Fruit fly (Drosophila melanogaster) whole organism, embryonic: Measurements from ENCODE around the gene CG6106.
A peak's percentile ranks its signal among the peaks of the same experiment; 100 is the strongest.

ENCODE experiments used
- Bgb ChIP-seq: fragments of 200-800 bp; sonication (Bioruptor generic); IDR thresholded peaks from 2 replicates; pipeline ENCODE4 v1.3.6; 2022; ENCODE audit warnings: missing biosample characterization, missing genetic modification characterization; ENCODE audit not compliant: partially characterized antibody
- CG10543 ChIP-seq: fragments of 200-800 bp; sonication (Bioruptor generic); optimal IDR thresholded peaks from 3 replicates; lab custom pipeline; 2017; ENCODE audit warnings: missing biosample characterization, mild to moderate bottlenecking, missing genetic modification characterization, moderate library complexity
- CG11085 ChIP-seq: fragments of 200-800 bp; sonication (Bioruptor generic); IDR thresholded peaks from 2 replicates; pipeline ENCODE4 v1.3.6; 2022; ENCODE audit warnings: missing biosample characterization, missing genetic modification characterization
- CG15073 ChIP-seq: fragments of 200-800 bp; sonication (Bioruptor generic); optimal IDR thresholded peaks from 2 replicates; lab custom pipeline; 2016; ENCODE audit warnings: missing biosample characterization, missing genetic modification characterization
- CG15479 ChIP-seq: fragments of 200-800 bp; sonication (Bioruptor generic); optimal IDR thresholded peaks from 3 replicates; lab custom pipeline; 2019; ENCODE audit warnings: missing biosample characterization, mild to moderate bottlenecking, missing genetic modification characterization, moderate library complexity
- CG1603 ChIP-seq: fragments of 200-800 bp; sonication (Bioruptor generic); optimal IDR thresholded peaks from 2 replicates; lab custom pipeline; 2019; ENCODE audit warnings: missing biosample characterization, mild to moderate bottlenecking, missing genetic modification characterization, moderate library complexity
- CG17186 ChIP-seq: fragments of 200-800 bp; sonication (Bioruptor generic); optimal IDR thresholded peaks from 3 replicates; lab custom pipeline; 2017; ENCODE audit warnings: missing biosample characterization, missing genetic modification reagents, missing genetic modification characterization
- CG17612 ChIP-seq: fragments of 200-800 bp; sonication (Bioruptor generic); IDR thresholded peaks from 2 replicates; pipeline ENCODE4 v1.3.6; 2022; ENCODE audit warnings: missing biosample characterization, missing genetic modification characterization
- CG1792 ChIP-seq: fragments of 200-800 bp; sonication (Bioruptor generic); optimal IDR thresholded peaks from 2 replicates; lab custom pipeline; 2016; ENCODE audit warnings: missing biosample characterization, missing genetic modification characterization
- CG2202 ChIP-seq: fragments of 200-800 bp; sonication (Bioruptor generic); optimal IDR thresholded peaks from 2 replicates; lab custom pipeline; 2018; ENCODE audit warnings: missing biosample characterization, mild to moderate bottlenecking, missing genetic modification characterization
- CG3163 ChIP-seq: fragments of 200-800 bp; sonication (Bioruptor generic); optimal IDR thresholded peaks from 3 replicates; lab custom pipeline; 2016; ENCODE audit warnings: missing biosample characterization, missing genetic modification characterization
- CG4617 ChIP-seq: fragments of 200-800 bp; sonication (Bioruptor generic); optimal IDR thresholded peaks from 3 replicates; lab custom pipeline; 2016; ENCODE audit warnings: missing biosample characterization, missing genetic modification characterization, borderline replicate concordance
- CG5180 ChIP-seq: fragments of 200-800 bp; sonication (Bioruptor generic); optimal IDR thresholded peaks from 3 replicates; lab custom pipeline; 2017; ENCODE audit warnings: missing biosample characterization, missing genetic modification characterization, mild to moderate bottlenecking, moderate library complexity, missing genetic modification reagents
- CG8478 ChIP-seq: fragments of >200 bp; optimal IDR thresholded peaks from 2 replicates; lab custom pipeline; 2018
- CG9215 ChIP-seq: fragments of 200-800 bp; sonication (Bioruptor generic); IDR thresholded peaks from 2 replicates; pipeline ENCODE4 v1.3.6; 2022; ENCODE audit warnings: missing biosample characterization, missing genetic modification characterization
- Camta ChIP-seq: fragments of 200-800 bp; sonication (Bioruptor generic); optimal IDR thresholded peaks from 2 replicates; lab custom pipeline; 2016; ENCODE audit warnings: missing biosample characterization, missing genetic modification characterization
- D19A ChIP-seq: fragments of 200-800 bp; optimal IDR thresholded peaks from 3 replicates; lab custom pipeline; 2019; ENCODE audit warnings: missing biosample characterization, mild to moderate bottlenecking, missing genetic modification characterization, moderate library complexity
- Deaf1 ChIP-seq: fragments of 200-800 bp; optimal IDR thresholded peaks from 3 replicates; lab custom pipeline; 2019; ENCODE audit warnings: missing biosample characterization, mild to moderate bottlenecking, missing genetic modification characterization, moderate library complexity
- Dek ChIP-seq: fragments of 200-800 bp; sonication (Bioruptor generic); optimal IDR thresholded peaks from 3 replicates; lab custom pipeline; 2019; ENCODE audit warnings: missing biosample characterization, mild to moderate bottlenecking, missing genetic modification characterization, moderate library complexity
- H15 ChIP-seq: fragments of 200-800 bp; sonication (Bioruptor generic); IDR thresholded peaks from 3 replicates; pipeline ENCODE4 v1.3.6; 2022; ENCODE audit warnings: missing biosample characterization, missing genetic modification characterization
- Hr78 ChIP-seq, 2 experiments: fragments of 200-800 bp in 1 of 2; fragments of >200 bp in 1 of 2; sonication (Bioruptor generic) in 1 of 2; optimal IDR thresholded peaks; 2 replicates each; lab custom pipeline; 2017 to 2019; ENCODE audit warnings: missing biosample characterization in 2 of 2, missing genetic modification characterization in 2 of 2, mild to moderate bottlenecking in 1 of 2, moderate library complexity in 1 of 2
- MESR4 ChIP-seq: fragments of 200-800 bp; sonication (Bioruptor generic); optimal IDR thresholded peaks from 2 replicates; lab custom pipeline; 2018; ENCODE audit warnings: missing biosample characterization, mild to moderate bottlenecking, missing genetic modification characterization, moderate library complexity
- Mad ChIP-seq: fragments of 200-800 bp; sonication (Bioruptor generic); optimal IDR thresholded peaks from 2 replicates; lab custom pipeline; 2016; ENCODE audit warnings: missing biosample characterization, missing genetic modification characterization
- Med ChIP-seq: fragments of 200-800 bp; sonication (Bioruptor generic); peaks from one replicate; lab custom pipeline; 2016; ENCODE audit warnings: missing biosample characterization, missing genetic modification characterization, mild to moderate bottlenecking, inconsistent platforms, moderate library complexity
- Meics ChIP-seq: fragments of 200-800 bp; sonication (Bioruptor generic); optimal IDR thresholded peaks from 2 replicates; lab custom pipeline; 2017; ENCODE audit warnings: missing biosample characterization, mild to moderate bottlenecking, missing genetic modification characterization
- Myb ChIP-seq: fragments of 200-800 bp; sonication (Bioruptor generic); optimal IDR thresholded peaks from 2 replicates; lab custom pipeline; 2016; ENCODE audit warnings: missing biosample characterization, missing genetic modification characterization
- NC2α ChIP-seq: fragments of 200-800 bp; sonication (Bioruptor generic); optimal IDR thresholded peaks from 2 replicates; lab custom pipeline; 2016; ENCODE audit warnings: missing biosample characterization, missing genetic modification characterization
- Opbp ChIP-seq: fragments of 200-800 bp; sonication (Bioruptor generic); IDR thresholded peaks from 3 replicates; pipeline ENCODE4 v1.3.6; 2022; ENCODE audit warnings: missing biosample characterization, missing genetic modification characterization; ENCODE audit not compliant: partially characterized antibody
- Optix ChIP-seq: fragments of 200-800 bp; sonication (Bioruptor generic); IDR thresholded peaks from 3 replicates; pipeline ENCODE4 v1.3.6; 2022; ENCODE audit warnings: missing biosample characterization, missing genetic modification characterization
- Ptx1 ChIP-seq: fragments of 200-800 bp; sonication (Bioruptor generic); IDR thresholded peaks from 2 replicates; pipeline ENCODE4 v1.3.6; 2022; ENCODE audit warnings: missing biosample characterization, missing genetic modification characterization
- al ChIP-seq: fragments of 200-800 bp; sonication (Bioruptor generic); IDR thresholded peaks from 2 replicates; pipeline ENCODE4 v1.3.6; 2022; ENCODE audit warnings: missing biosample characterization, missing genetic modification characterization
- bigmax ChIP-seq: fragments of 200-800 bp; sonication (Bioruptor generic); optimal IDR thresholded peaks from 2 replicates; lab custom pipeline; 2018; ENCODE audit warnings: missing biosample characterization, mild to moderate bottlenecking, missing genetic modification characterization
- crol ChIP-seq: fragments of 200-800 bp; sonication (Bioruptor generic); IDR thresholded peaks from 2 replicates; pipeline ENCODE4 v1.3.6; 2022; ENCODE audit warnings: missing biosample characterization, missing genetic modification characterization
- crp ChIP-seq, 2 experiments: fragments of 200-800 bp; sonication (Bioruptor generic); optimal IDR thresholded peaks; 2 replicates in 1 of 2; 3 replicates in 1 of 2; lab custom pipeline; 2017; ENCODE audit warnings: missing biosample characterization in 2 of 2, missing genetic modification characterization in 2 of 2, mild to moderate bottlenecking in 1 of 2, moderate library complexity in 1 of 2
- dan ChIP-seq: fragments of 200-800 bp; sonication (Bioruptor generic); IDR thresholded peaks from 2 replicates; pipeline ENCODE4 v1.3.6; 2022; ENCODE audit warnings: missing biosample characterization, missing genetic modification characterization
- fd102C ChIP-seq: fragments of 200-800 bp; sonication (Bioruptor generic); optimal IDR thresholded peaks from 2 replicates; lab custom pipeline; 2018; ENCODE audit warnings: missing biosample characterization, mild to moderate bottlenecking, missing genetic modification characterization, moderate library complexity
- fd64A ChIP-seq: fragments of 200-800 bp; sonication (Bioruptor generic); optimal IDR thresholded peaks from 3 replicates; lab custom pipeline; 2018; ENCODE audit warnings: missing biosample characterization, mild to moderate bottlenecking, missing genetic modification characterization
- gce ChIP-seq: fragments of 200-800 bp; sonication (Bioruptor generic); IDR thresholded peaks from 3 replicates; pipeline ENCODE4 v1.3.6; 2022; ENCODE audit warnings: missing biosample characterization, missing genetic modification characterization
- grau ChIP-seq: fragments of 200-800 bp; optimal IDR thresholded peaks from 3 replicates; lab custom pipeline; 2019; ENCODE audit warnings: missing biosample characterization, mild to moderate bottlenecking, missing genetic modification characterization, moderate library complexity
- gt ChIP-seq: fragments of 200-800 bp; sonication (Bioruptor generic); IDR thresholded peaks from 2 replicates; pipeline ENCODE4 v1.3.6; 2022; ENCODE audit warnings: missing biosample characterization, missing genetic modification characterization
- her ChIP-seq: fragments of 200-800 bp; sonication (Bioruptor generic); optimal IDR thresholded peaks from 2 replicates; lab custom pipeline; 2016; ENCODE audit warnings: missing biosample characterization, missing genetic modification characterization
- hth ChIP-seq: fragments of >200 bp; optimal IDR thresholded peaks from 2 replicates; lab custom pipeline; 2017; ENCODE audit warnings: inconsistent platforms
- kni ChIP-seq: fragments of 200-800 bp; sonication (Bioruptor generic); optimal IDR thresholded peaks from 3 replicates; lab custom pipeline; 2017; ENCODE audit warnings: mild to moderate bottlenecking, missing biosample characterization, missing genetic modification reagents, missing genetic modification characterization
- pum ChIP-seq: fragments of 200-800 bp; sonication (Bioruptor generic); optimal IDR thresholded peaks from 2 replicates; lab custom pipeline; 2016; ENCODE audit warnings: missing biosample characterization, missing genetic modification characterization
- rib ChIP-seq: fragments of 200-800 bp; sonication (Bioruptor generic); IDR thresholded peaks from 2 replicates; pipeline ENCODE4 v1.3.6; 2022; ENCODE audit warnings: missing biosample characterization, missing genetic modification characterization
- run ChIP-seq: fragments of 200-800 bp; sonication (Bioruptor generic); optimal IDR thresholded peaks from 3 replicates; lab custom pipeline; 2018; ENCODE audit warnings: missing biosample characterization, mild to moderate bottlenecking, missing genetic modification characterization
- sr ChIP-seq: fragments of 200-800 bp; sonication (Bioruptor generic); IDR thresholded peaks from 3 replicates; pipeline ENCODE4 v1.3.6; 2022; ENCODE audit warnings: missing biosample characterization, missing genetic modification characterization
- vnd ChIP-seq: fragments of 200-800 bp; sonication (Bioruptor generic); IDR thresholded peaks from 3 replicates; pipeline ENCODE4 v1.3.6; 2022; ENCODE audit warnings: missing biosample characterization, missing genetic modification characterization; ENCODE audit not compliant: partially characterized antibody
- vvl ChIP-seq: fragments of 200-800 bp; sonication (Bioruptor generic); IDR thresholded peaks from 2 replicates; pipeline ENCODE4 v1.3.6; 2022; ENCODE audit warnings: missing biosample characterization, missing genetic modification characterization
- z ChIP-seq: fragments of 200-800 bp; sonication (Bioruptor generic); IDR thresholded peaks from 3 replicates; pipeline ENCODE4 v1.3.6; 2022; ENCODE audit warnings: missing biosample characterization, missing genetic modification characterization

The CG6106 gene

dm6 chrX:18366851-18367649, 8.4 kb downstream of the CG6106 start (continued):
- TF ChIP-seq vnd = no peak
- no peak for TF ChIP-seq CG15479 (GFP tag; lab: Kevin White, UChicago)
- TF ChIP-seq Dek (tag; lab: Kevin White, UChicago) = peak; percentile 80
- TF ChIP-seq Myb (GFP tag; lab: Kevin White, UChicago) = peak; percentile 57
- peak; percentile 84 for TF ChIP-seq CG9215 (GFP tag; lab: Robert Waterston, UW)
- no peak for TF ChIP-seq gt (GFP tag; lab: Robert Waterston, UW)
- peak; percentile 99 for TF ChIP-seq grau
- TF ChIP-seq CG8478 (lab: Kevin White, UChicago) = no peak
- no peak for TF ChIP-seq MESR4
- TF ChIP-seq CG3163 (GFP tag; lab: Kevin White, UChicago) = no peak
- 0 out of 2 replicates have a peak, but pooled peaks have one; percentile 47 for TF ChIP-seq CG17612 (GFP tag; lab: Robert Waterston, UW)
- no peak for TF ChIP-seq kni (GFP tag; lab: Kevin White, UChicago)
- peak; percentile 52 for TF ChIP-seq run (tag; lab: Kevin White, UChicago)
- TF ChIP-seq rib (GFP tag; lab: Robert Waterston, UW) = peak; percentile 75
- TF ChIP-seq D19A (tag; lab: Kevin White, UChicago) = peak; percentile 62
- peak; percentile 45 for TF ChIP-seq pum
- TF ChIP-seq crp (GFP tag; optimal IDR thresholded peaks at IDR 0.05; lab: Kevin White, UChicago) = no peak
- peak; percentile 35 for TF ChIP-seq fd64A (GFP tag; lab: Kevin White, UChicago)
- peak; percentile 44 for TF ChIP-seq CG1603 (tag; lab: Kevin White, UChicago)
- TF ChIP-seq fd102C (GFP tag; lab: Kevin White, UChicago) = no peak
- TF ChIP-seq Opbp (GFP tag; lab: Robert Waterston, UW) = no peak
- TF ChIP-seq sr = no peak
- no peak for TF ChIP-seq CG4617
- TF ChIP-seq Ptx1 = peak; percentile 75
- TF ChIP-seq NC2α (GFP tag; lab: Kevin White, UChicago) = peak; percentile 23
- TF ChIP-seq z = peak; percentile 50; the same call in 1 of the 3 replicates
- peak; percentile 58 for TF ChIP-seq Deaf1
- TF ChIP-seq Mad = peak; percentile 21
- TF ChIP-seq gce (GFP tag; lab: Robert Waterston, UW) = no peak
- TF ChIP-seq CG2202 = no peak
- no peak for TF ChIP-seq Hr78 (GFP tag; optimal IDR thresholded peaks at IDR 0.05; lab: Kevin White, UChicago)
- TF ChIP-seq bigmax (GFP tag; lab: Kevin White, UChicago) = no peak
- TF ChIP-seq her = peak; percentile 44
- TF ChIP-seq CG5180 (GFP tag; lab: Kevin White, UChicago) = peak; percentile 54
- 0 out of 2 replicates have a peak, but pooled peaks have one; percentile 56 for TF ChIP-seq CG11085 (GFP tag; lab: Robert Waterston, UW)
- TF ChIP-seq Med (GFP tag; lab: Kevin White, UChicago) = peak; percentile 98
- TF ChIP-seq crol (GFP tag; lab: Robert Waterston, UW) = peak; percentile 90
- no peak for TF ChIP-seq CG1792 (GFP tag; lab: Kevin White, UChicago)
- peak; percentile 78; the same call in 1 of the 3 replicates for TF ChIP-seq Optix (GFP tag; lab: Robert Waterston, UW)
- no peak for TF ChIP-seq hth (lab: Kevin White, UChicago)
- TF ChIP-seq CG15073 (GFP tag; lab: Kevin White, UChicago) = no peak
- TF ChIP-seq Bgb (GFP tag; lab: Robert Waterston, UW) = no peak
- peak; percentile 79 for TF ChIP-seq vvl
- peak; percentile 77 for TF ChIP-seq al (GFP tag; lab: Robert Waterston, UW)
- TF ChIP-seq CG17186 = no peak
- TF ChIP-seq Meics (GFP tag; lab: Kevin White, UChicago) = peak; percentile 68
- peak; percentile 90 for TF ChIP-seq CG10543
- TF ChIP-seq H15 (GFP tag; lab: Robert Waterston, UW) = peak; percentile 51; the same call in 2 of the 3 replicates
- TF ChIP-seq Camta (GFP tag; lab: Kevin White, UChicago) = no peak
- TF ChIP-seq dan (GFP tag; lab: Robert Waterston, UW) = no peak
